Worm (Caenorhabditis elegans) whole organism, young adult: ENCODE data around the gene col-108.
A peak's percentile ranks its signal among the peaks of the same experiment; 100 is the strongest.

Experiments used
- B0035.1 ChIP-seq: sonication (generic microtip); optimal IDR thresholded peaks from 2 replicates; lab custom pipeline; 2016; ENCODE audit warnings: missing genetic modification characterization, mild to moderate bottlenecking, missing compliant biosample characterization, missing genotype, missing genetic modification reagents
- C06A6.2 ChIP-seq: fragments of 200-800 bp; sonication (Bioruptor generic); conservative IDR thresholded peaks from 2 replicates; pipeline ENCODE4 v1.3.6; 2022; ENCODE audit warnings: missing genetic modification characterization, missing compliant biosample characterization
- C17E4.6 ChIP-seq: fragments of 200-800 bp; sonication (Bioruptor generic); IDR thresholded peaks from 2 replicates; pipeline ENCODE4 v1.3.6; 2022; ENCODE audit warnings: missing genetic modification reagents, missing genetic modification characterization, missing compliant biosample characterization
- F23B12.7 ChIP-seq: sonication (generic microtip); optimal IDR thresholded peaks from 2 replicates; lab custom pipeline; 2017; ENCODE audit warnings: missing genetic modification characterization, mild to moderate bottlenecking, missing compliant biosample characterization, antibody characterized with exemption, moderate library complexity; ENCODE audit not compliant: insufficient read depth
- F49E8.2 ChIP-seq: sonication (generic microtip); optimal IDR thresholded peaks from 3 replicates; lab custom pipeline; 2017; ENCODE audit warnings: missing genetic modification characterization, mild to moderate bottlenecking, missing compliant biosample characterization, antibody characterized with exemption, moderate library complexity; ENCODE audit not compliant: insufficient read depth
- F57C9.4 ChIP-seq: sonication (generic microtip); optimal IDR thresholded peaks from 2 replicates; lab custom pipeline; 2017; ENCODE audit warnings: mild to moderate bottlenecking, missing genetic modification characterization, missing compliant biosample characterization
- K12H6.12 ChIP-seq: fragments of 200-800 bp; sonication (Bioruptor generic); optimal IDR thresholded peaks from 2 replicates; lab custom pipeline; 2018; ENCODE audit warnings: mild to moderate bottlenecking, missing genetic modification characterization, missing compliant biosample characterization
- Y53F4B.3 ChIP-seq: fragments of 200-800 bp; sonication (Bioruptor generic); IDR thresholded peaks from 2 replicates; pipeline ENCODE4 v1.3.6; 2022; ENCODE audit warnings: missing genetic modification reagents, missing genetic modification characterization, missing compliant biosample characterization
- Y53G8AR.9 ChIP-seq: fragments of 200-800 bp; sonication (Bioruptor generic); conservative IDR thresholded peaks from 2 replicates; pipeline ENCODE4 v1.3.6; 2022; ENCODE audit warnings: missing genetic modification reagents, missing genetic modification characterization, missing compliant biosample characterization
- Y56A3A.18 ChIP-seq: fragments of 200-800 bp; sonication (Bioruptor generic); IDR thresholded peaks from 2 replicates; pipeline ENCODE4 v1.3.6; 2022; ENCODE audit warnings: missing genetic modification reagents, missing genetic modification characterization, missing compliant biosample characterization
- Y79H2A.3 ChIP-seq: fragments of 200-800 bp; sonication (Bioruptor generic); conservative IDR thresholded peaks from 2 replicates; pipeline ENCODE4 v1.3.6; 2022; ENCODE audit warnings: missing genetic modification reagents, missing genetic modification characterization, missing compliant biosample characterization
- ZK185.1 ChIP-seq: sonication (generic microtip); optimal IDR thresholded peaks from 2 replicates; lab custom pipeline; 2016; ENCODE audit warnings: mild to moderate bottlenecking, missing genetic modification characterization, missing compliant biosample characterization; ENCODE audit not compliant: poor library complexity, severe bottlenecking
- ama-1 ChIP-seq, 3 experiments: fragments of 150-350 bp in 1 of 3; sonication (generic microtip) in 2 of 3; optimal IDR thresholded peaks; 2 replicates each; lab custom pipeline; 2014 to 2018; ENCODE audit warnings: missing biosample characterization in 2 of 3, missing genetic modification characterization in 2 of 3, missing genetic modification reagents in 2 of 3
- atf-7 ChIP-seq: sonication (generic microtip); optimal IDR thresholded peaks from 2 replicates; lab custom pipeline; 2017; ENCODE audit warnings: mild to moderate bottlenecking, missing genetic modification characterization, missing compliant biosample characterization
- athp-1 ChIP-seq: sonication (generic microtip); optimal IDR thresholded peaks from 2 replicates; lab custom pipeline; 2017; ENCODE audit warnings: mild to moderate bottlenecking, missing genetic modification characterization, missing compliant biosample characterization
- ccch-3 ChIP-seq: fragments of 200-800 bp; sonication (Bioruptor generic); optimal IDR thresholded peaks from 2 replicates; lab custom pipeline; 2018; ENCODE audit warnings: mild to moderate bottlenecking, missing genetic modification characterization, missing compliant biosample characterization
- cebp-2 ChIP-seq: fragments of 200-800 bp; sonication (Bioruptor generic); IDR thresholded peaks from 2 replicates; pipeline ENCODE4 v1.3.6; 2022; ENCODE audit warnings: missing genetic modification characterization, missing compliant biosample characterization
- ceh-58 ChIP-seq: fragments of 200-800 bp; sonication (Bioruptor generic); IDR thresholded peaks from 2 replicates; pipeline ENCODE4 v1.3.6; 2022; ENCODE audit warnings: missing genetic modification characterization, missing compliant biosample characterization
- egl-18 ChIP-seq: fragments of 200-800 bp; sonication (Bioruptor generic); IDR thresholded peaks from 2 replicates; pipeline ENCODE4 v1.3.6; 2022; ENCODE audit warnings: missing genetic modification reagents, missing genetic modification characterization, missing compliant biosample characterization
- gei-17 ChIP-seq: fragments of 200-800 bp; sonication (Bioruptor generic); optimal IDR thresholded peaks from 2 replicates; lab custom pipeline; 2018; ENCODE audit warnings: mild to moderate bottlenecking, missing genetic modification characterization, missing compliant biosample characterization
- hlh-26 ChIP-seq: fragments of 200-800 bp; sonication (Bioruptor generic); conservative IDR thresholded peaks from 2 replicates; pipeline ENCODE4 v1.3.6; 2022; ENCODE audit warnings: missing genetic modification reagents, missing genetic modification characterization, missing compliant biosample characterization
- hmg-1.2 ChIP-seq: fragments of 200-800 bp; sonication (Bioruptor generic); IDR thresholded peaks from 2 replicates; pipeline ENCODE4 v1.3.6; 2022; ENCODE audit warnings: missing genetic modification reagents, missing genetic modification characterization, missing compliant biosample characterization
- lag-1 ChIP-seq: fragments of 200-800 bp; sonication (Bioruptor generic); IDR thresholded peaks from 2 replicates; pipeline ENCODE4 v1.3.6; 2022; ENCODE audit warnings: missing genetic modification reagents, missing genetic modification characterization, missing compliant biosample characterization
- lsl-1 ChIP-seq: fragments of 200-800 bp; sonication (Bioruptor generic); optimal IDR thresholded peaks from 2 replicates; lab custom pipeline; 2018; ENCODE audit warnings: mild to moderate bottlenecking, missing genetic modification characterization, moderate library complexity, missing compliant biosample characterization
- lsy-27 ChIP-seq: sonication (generic microtip); optimal IDR thresholded peaks from 2 replicates; lab custom pipeline; 2017; ENCODE audit warnings: missing genetic modification characterization, mild to moderate bottlenecking, missing compliant biosample characterization, antibody characterized with exemption, missing genotype, borderline replicate concordance; ENCODE audit not compliant: insufficient read depth
- mel-28 ChIP-seq: sonication (generic microtip); optimal IDR thresholded peaks from 2 replicates; lab custom pipeline; 2016; ENCODE audit warnings: borderline replicate concordance, mild to moderate bottlenecking, missing genetic modification characterization, missing compliant biosample characterization
- mxl-1 ChIP-seq: sonication (generic microtip); optimal IDR thresholded peaks from 2 replicates; lab custom pipeline; 2016; ENCODE audit warnings: missing genetic modification characterization, missing compliant biosample characterization
- nfya-2 ChIP-seq: fragments of 200-800 bp; sonication (Bioruptor generic); IDR thresholded peaks from 2 replicates; pipeline ENCODE4 v1.3.6; 2022; ENCODE audit warnings: missing genetic modification reagents, missing genetic modification characterization, missing compliant biosample characterization
- nhr-179 ChIP-seq: sonication (generic microtip); optimal IDR thresholded peaks from 2 replicates; lab custom pipeline; 2016; ENCODE audit warnings: mild to moderate bottlenecking, missing genetic modification characterization, missing compliant biosample characterization
- nhr-27 ChIP-seq: fragments of 200-800 bp; sonication (Bioruptor generic); optimal IDR thresholded peaks from 2 replicates; lab custom pipeline; 2018; ENCODE audit warnings: mild to moderate bottlenecking, missing genetic modification characterization, moderate library complexity, missing compliant biosample characterization
- pbrm-1 ChIP-seq: fragments of 200-800 bp; sonication (Bioruptor generic); IDR thresholded peaks from 2 replicates; pipeline ENCODE4 v1.3.6; 2022; ENCODE audit warnings: missing genetic modification reagents, missing genetic modification characterization, missing compliant biosample characterization
- rec-8 ChIP-seq, 2 experiments: sonication (generic microtip); optimal IDR thresholded peaks; 2 replicates each; lab custom pipeline; 2016; ENCODE audit warnings: mild to moderate bottlenecking in 2 of 2, missing genetic modification characterization in 2 of 2, missing genetic modification reagents in 2 of 2, missing genotype in 2 of 2, missing biosample characterization in 1 of 2, missing compliant biosample characterization in 1 of 2, moderate library complexity in 1 of 2
- sdz-38 ChIP-seq: sonication (generic microtip); optimal IDR thresholded peaks from 2 replicates; lab custom pipeline; 2016; ENCODE audit warnings: missing genotype, missing genetic modification characterization, missing compliant biosample characterization
- snpc-1.1 ChIP-seq: sonication (generic microtip); optimal IDR thresholded peaks from 2 replicates; lab custom pipeline; 2017; ENCODE audit warnings: missing genetic modification characterization, mild to moderate bottlenecking, missing compliant biosample characterization, antibody characterized with exemption, moderate library complexity, missing genotype, missing genetic modification reagents; ENCODE audit not compliant: insufficient read depth
- snpc-1.3 ChIP-seq: sonication (generic microtip); optimal IDR thresholded peaks from 2 replicates; lab custom pipeline; 2017; ENCODE audit warnings: missing genetic modification characterization, mild to moderate bottlenecking, missing compliant biosample characterization, antibody characterized with exemption, moderate library complexity, missing genotype, missing genetic modification reagents; ENCODE audit not compliant: insufficient read depth
- somi-1 ChIP-seq: fragments of 200-800 bp; sonication (Bioruptor generic); optimal IDR thresholded peaks from 2 replicates; lab custom pipeline; 2018; ENCODE audit warnings: mild to moderate bottlenecking, missing genetic modification characterization, missing compliant biosample characterization
- sptf-2 ChIP-seq: fragments of 200-800 bp; sonication (Bioruptor generic); optimal IDR thresholded peaks from 2 replicates; lab custom pipeline; 2018; ENCODE audit warnings: mild to moderate bottlenecking, missing genetic modification characterization, missing compliant biosample characterization
- unc-130 ChIP-seq: sonication (generic microtip); optimal IDR thresholded peaks from 2 replicates; lab custom pipeline; 2016; ENCODE audit warnings: missing genetic modification reagents, missing genetic modification characterization, missing compliant biosample characterization
- zfh-2 ChIP-seq: fragments of 200-800 bp; sonication (Bioruptor generic); conservative IDR thresholded peaks from 2 replicates; pipeline ENCODE4 v1.3.6; 2022; ENCODE audit warnings: missing genetic modification reagents, missing genetic modification characterization, missing compliant biosample characterization
- ztf-22 ChIP-seq: fragments of 200-800 bp; sonication (Bioruptor generic); optimal IDR thresholded peaks from 2 replicates; lab custom pipeline; 2018; ENCODE audit warnings: mild to moderate bottlenecking, missing genetic modification characterization, moderate library complexity, missing compliant biosample characterization
- ztf-28 ChIP-seq: fragments of 200-800 bp; sonication (Bioruptor generic); IDR thresholded peaks from 2 replicates; pipeline ENCODE4 v1.3.6; 2022; ENCODE audit warnings: missing genetic modification reagents, missing genetic modification characterization, missing compliant biosample characterization

col-108 gene

ce11 chrIV:1753481-1753880 lies 14.9 kb upstream of the col-108 start, which contains the start of gene Y41D4A.3:
Gene Y41D4A.3 (plus strand): TSS chrIV:1753781.
- no peak for TF ChIP-seq B0035.1
- TF ChIP-seq F23B12.7, result no peak
- TF ChIP-seq mxl-1 (tag; lab: Kevin White, UChicago), result no peak
- no peak for TF ChIP-seq F57C9.4 (tag; lab: Kevin White, UChicago)
- TF ChIP-seq lsy-27 (tag; lab: Kevin White, UChicago), result no peak
- TF ChIP-seq, all 124 proteins: peak for 0

ce11 chrIV:1758595-1758994 lies 9.8 kb upstream of the col-108 start:
- TF ChIP-seq athp-1 (tag; lab: Kevin White, UChicago) (no peak), C17E4.6 (no peak), mxl-1 (tag; lab: Kevin White, UChicago) (no peak), ama-1 (optimal IDR thresholded peaks at IDR 0.05; lab: Kevin White, UChicago) (no peak), ama-1 (GFP tag; optimal IDR thresholded peaks at IDR 0.05; lab: Kevin White, UChicago) (no peak), Y53G8AR.9 (GFP tag; lab: Robert Waterston, UW) (no peak), sptf-2 (GFP tag; lab: Kevin White, UChicago) (no peak), rec-8 (tag; optimal IDR thresholded peaks at IDR 0.05; lab: Kevin White, UChicago) (no peak), lag-1 (no peak), somi-1 (GFP tag; lab: Kevin White, UChicago) (no peak), nhr-179 (tag; lab: Kevin White, UChicago) (no peak)

- TF ChIP-seq ZK185.1 (no peak), zfh-2 (GFP tag; lab: Robert Waterston, UW) (0 out of 2 replicates have a peak, but pooled peaks have one; percentile 39)
- TF ChIP-seq, all 124 proteins: peak for 1
Measured at ce11 chrIV:1761553-1761952, 6.8 kb upstream of the col-108 start, which contains the start of gene Y41D4A.7. Gene Y41D4A.7 (minus strand): TSS chrIV:1761570.

- TF ChIP-seq snpc-1.3 (tag; lab: Kevin White, UChicago) (no peak), mel-28 (tag; lab: Kevin White, UChicago) (no peak), pbrm-1 (GFP tag; lab: Robert Waterston, UW) (peak; percentile 97), F49E8.2 (tag; lab: Kevin White, UChicago) (no peak), hlh-26 (GFP tag; lab: Robert Waterston, UW) (no peak), hmg-1.2 (peak; percentile 84), Y79H2A.3 (GFP tag; lab: Robert Waterston, UW) (no peak), C06A6.2 (GFP tag; lab: Robert Waterston, UW) (no peak), gei-17 (GFP tag; lab: Kevin White, UChicago) (no peak), ceh-58 (GFP tag; lab: Robert Waterston, UW) (no peak), ccch-3 (no peak), atf-7 (tag; lab: Kevin White, UChicago) (no peak), sdz-38 (tag; lab: Kevin White, UChicago) (no peak), ama-1 (optimal IDR thresholded peaks at IDR 0.05; lab: Kevin White, UChicago) (no peak), ama-1 (GFP tag; optimal IDR thresholded peaks at IDR 0.05; lab: Kevin White, UChicago) (no peak), nhr-27 (no peak), mxl-1 (tag; lab: Kevin White, UChicago) (no peak), ztf-28 (GFP tag; lab: Robert Waterston, UW) (0 out of 2 replicates have a peak, but pooled peaks have one; percentile 14), athp-1 (tag; lab: Kevin White, UChicago) (no peak), unc-130 (GFP tag; lab: Kevin White, UChicago) (no peak), egl-18 (GFP tag; lab: Robert Waterston, UW) (no peak), snpc-1.1 (tag; lab: Kevin White, UChicago) (peak; percentile 89), lsl-1 (GFP tag; lab: Kevin White, UChicago) (peak; percentile 64), sptf-2 (GFP tag; lab: Kevin White, UChicago) (no peak), somi-1 (GFP tag; lab: Kevin White, UChicago) (no peak), nfya-2 (GFP tag; lab: Robert Waterston, UW) (no peak), zfh-2 (GFP tag; lab: Robert Waterston, UW) (peak; percentile 78), cebp-2 (GFP tag; lab: Robert Waterston, UW) (no peak), Y53F4B.3 (GFP tag; lab: Robert Waterston, UW) (no peak), Y56A3A.18 (GFP tag; lab: Robert Waterston, UW) (no peak), ztf-22 (GFP tag; lab: Kevin White, UChicago) (no peak), K12H6.12 (no peak)
Measured at ce11 chrIV:1763452-1763851, 4.9 kb upstream of the col-108 start.
